Worm (Caenorhabditis elegans) whole organism, young adult: Measurements from ENCODE around the gene F07F6.8.

ENCODE experiments used
- B0019.2 ChIP-seq: fragments of 200-800 bp; sonication (Bioruptor generic); conservative IDR thresholded peaks from 2 replicates; pipeline ENCODE4 v1.3.6; 2022; ENCODE audit warnings: missing genetic modification reagents, missing genetic modification characterization, missing compliant biosample characterization
- F22D6.2 ChIP-seq: sonication (generic microtip); optimal IDR thresholded peaks from 2 replicates; lab custom pipeline; 2016; ENCODE audit warnings: mild to moderate bottlenecking, missing genetic modification characterization, missing compliant biosample characterization
- F33H1.4 ChIP-seq: fragments of 200-800 bp; sonication (Bioruptor generic); IDR thresholded peaks from 2 replicates; pipeline ENCODE4 v1.3.6; 2022; ENCODE audit warnings: missing genetic modification reagents, missing genetic modification characterization, missing compliant biosample characterization
- F57C9.4 ChIP-seq: sonication (generic microtip); optimal IDR thresholded peaks from 2 replicates; lab custom pipeline; 2017; ENCODE audit warnings: mild to moderate bottlenecking, missing genetic modification characterization, missing compliant biosample characterization
- Y56A3A.18 ChIP-seq: fragments of 200-800 bp; sonication (Bioruptor generic); IDR thresholded peaks from 2 replicates; pipeline ENCODE4 v1.3.6; 2022; ENCODE audit warnings: missing genetic modification reagents, missing genetic modification characterization, missing compliant biosample characterization
- lsl-1 ChIP-seq: fragments of 200-800 bp; sonication (Bioruptor generic); optimal IDR thresholded peaks from 2 replicates; lab custom pipeline; 2018; ENCODE audit warnings: mild to moderate bottlenecking, missing genetic modification characterization, moderate library complexity, missing compliant biosample characterization
- mxl-1 ChIP-seq: sonication (generic microtip); optimal IDR thresholded peaks from 2 replicates; lab custom pipeline; 2016; ENCODE audit warnings: missing genetic modification characterization, missing compliant biosample characterization
- snpc-1.3 ChIP-seq: sonication (generic microtip); optimal IDR thresholded peaks from 2 replicates; lab custom pipeline; 2017; ENCODE audit warnings: missing genetic modification characterization, mild to moderate bottlenecking, missing compliant biosample characterization, antibody characterized with exemption, moderate library complexity, missing genotype, missing genetic modification reagents; ENCODE audit not compliant: insufficient read depth
- tbx-9 ChIP-seq: sonication (generic microtip); optimal IDR thresholded peaks from 2 replicates; lab custom pipeline; 2016; ENCODE audit warnings: borderline replicate concordance, missing genetic modification characterization, inconsistent platforms, missing compliant biosample characterization
- xnd-1 ChIP-seq: sonication (generic microtip); optimal IDR thresholded peaks from 2 replicates; lab custom pipeline; 2016; ENCODE audit warnings: missing genotype, missing genetic modification reagents, missing genetic modification characterization, missing compliant biosample characterization

- TF ChIP-seq F57C9.4 (tag; lab: Kevin White, UChicago) (no peak), Y56A3A.18 (GFP tag; lab: Robert Waterston, UW) (no peak), F22D6.2 (tag; lab: Kevin White, UChicago) (no peak), tbx-9 (no peak), mxl-1 (tag; lab: Kevin White, UChicago) (no peak), B0019.2 (GFP tag; lab: Robert Waterston, UW) (no peak), F33H1.4 (GFP tag; lab: Robert Waterston, UW) (no peak), snpc-1.3 (no peak), xnd-1 (no peak), lsl-1 (GFP tag; lab: Kevin White, UChicago) (no peak)
Observed at ce11 chrII:5429522-5430257, 4.2 kb upstream of the F07F6.8 start, which contains the start of the genes F07F6.4 and F07F6.2.
